Worm (Caenorhabditis elegans) whole organism, L1 larva: ENCODE data around the gene T13C2.3.

Experiments
- ceh-82 ChIP-seq, 3 experiments: fragments of 150-350 bp in 1 of 3; sonication (generic microtip) in 2 of 3; optimal IDR thresholded peaks; 2 replicates each; lab custom pipeline; 2014 to 2017; ENCODE audit warnings: missing biosample characterization in 3 of 3, missing genetic modification characterization in 3 of 3
- egl-27 ChIP-seq, 2 experiments: fragments of 150-350 bp in 1 of 2; sonication (generic microtip); optimal IDR thresholded peaks; 3 replicates each; lab custom pipeline; 2017 to 2018; ENCODE audit warnings: missing biosample characterization in 2 of 2, missing genetic modification characterization in 2 of 2, missing genetic modification reagents in 2 of 2
- elt-3 ChIP-seq, 6 experiments: fragments of 150-350 bp in 1 of 6; sonication (generic microtip); optimal IDR thresholded peaks; 2 replicates each; lab custom pipeline; 2017 to 2018; ENCODE audit warnings: missing biosample characterization in 6 of 6, missing genetic modification characterization in 6 of 6, inconsistent platforms in 1 of 6
- mep-1 ChIP-seq: fragments of 150-350 bp; optimal IDR thresholded peaks from 2 replicates; lab custom pipeline; 2014; ENCODE audit warnings: missing biosample characterization, missing genetic modification characterization
- snpc-4 ChIP-seq: fragments of 150-350 bp; optimal IDR thresholded peaks from 2 replicates; lab custom pipeline; 2014; ENCODE audit warnings: missing biosample characterization, missing genetic modification characterization

DNA sequence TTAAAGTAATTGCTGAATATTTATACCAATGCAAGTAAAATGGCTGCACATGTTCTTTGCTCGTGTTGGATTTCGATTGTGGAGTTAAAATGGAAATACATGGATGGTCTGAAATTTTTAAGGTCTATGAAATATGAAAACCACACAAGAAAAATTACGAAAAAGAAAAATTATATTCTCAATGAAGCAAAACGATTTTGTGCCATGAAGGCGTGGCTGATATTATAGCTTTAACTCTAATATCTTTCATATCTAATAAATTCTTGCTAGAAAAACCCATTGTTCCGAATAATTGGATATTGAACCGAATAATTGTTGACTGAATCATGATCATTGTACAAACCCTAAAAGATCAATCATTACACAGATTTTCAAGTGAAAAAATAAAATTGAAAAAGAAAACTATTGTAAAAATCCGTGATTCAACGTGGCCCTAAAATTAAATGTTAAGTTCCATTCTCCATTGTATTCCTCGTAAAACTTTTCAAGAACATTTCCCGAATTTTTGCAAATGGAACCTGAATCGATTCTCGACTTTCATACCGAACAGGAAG is 34.3 kb upstream of the T13C2.3 start, which contains the start of the genes srx-95 and fis-1:
- TF ChIP-seq ceh-82 (tag; optimal IDR thresholded peaks at IDR 0.05; lab: Kevin White, UChicago) (no peak), snpc-4 (tag; lab: Kevin White, UChicago) (no peak), mep-1 (no peak), egl-27 (tag; optimal IDR thresholded peaks at IDR 0.05; lab: Kevin White, UChicago) (no peak), elt-3 (tag; optimal IDR thresholded peaks at IDR 0.05; lab: Kevin White, UChicago) (no peak)
